Worm (Caenorhabditis elegans) whole organism, late embryonic: Measurements from ENCODE around the gene Y56A3A.22.

ENCODE experiments used
- ama-1 ChIP-seq: fragments of 150-350 bp; optimal IDR thresholded peaks from 2 replicates; lab custom pipeline; 2014
- ceh-19 ChIP-seq: fragments of 200-800 bp; sonication (Bioruptor generic); optimal IDR thresholded peaks from 2 replicates; lab custom pipeline; 2018; ENCODE audit warnings: mild to moderate bottlenecking, missing genetic modification characterization, missing compliant biosample characterization
- ceh-31 ChIP-seq: sonication (generic microtip); optimal IDR thresholded peaks from 2 replicates; lab custom pipeline; 2016; ENCODE audit warnings: missing genetic modification characterization, missing compliant biosample characterization
- fkh-10 ChIP-seq: fragments of 150-350 bp; optimal IDR thresholded peaks from 2 replicates; lab custom pipeline; 2014; ENCODE audit warnings: missing biosample characterization, missing genetic modification reagents, missing genetic modification characterization
- fkh-6 ChIP-seq: sonication (generic microtip); optimal IDR thresholded peaks from 2 replicates; lab custom pipeline; 2016; ENCODE audit warnings: missing genetic modification characterization, missing compliant biosample characterization
- lim-6 ChIP-seq: sonication (generic microtip); optimal IDR thresholded peaks from 2 replicates; lab custom pipeline; 2016; ENCODE audit warnings: missing genetic modification characterization, missing compliant biosample characterization
- nhr-11 ChIP-seq: fragments of 150-350 bp; optimal IDR thresholded peaks from 2 replicates; lab custom pipeline; 2014; ENCODE audit warnings: missing biosample characterization, missing genetic modification characterization
- pag-3 ChIP-seq: sonication (generic microtip); optimal IDR thresholded peaks from 2 replicates; lab custom pipeline; 2016; ENCODE audit warnings: missing compliant biosample characterization, missing genetic modification characterization, borderline replicate concordance
- pax-1 ChIP-seq: fragments of 150-350 bp; optimal IDR thresholded peaks from 2 replicates; lab custom pipeline; 2014; ENCODE audit warnings: missing biosample characterization, missing genetic modification characterization
- pros-1 ChIP-seq: fragments of 150-350 bp; optimal IDR thresholded peaks from 2 replicates; lab custom pipeline; 2014; ENCODE audit warnings: missing biosample characterization, missing genetic modification reagents, missing genetic modification characterization
- sox-4 ChIP-seq: sonication (generic microtip); optimal IDR thresholded peaks from 2 replicates; lab custom pipeline; 2017; ENCODE audit warnings: mild to moderate bottlenecking, missing genetic modification characterization, inconsistent platforms, missing compliant biosample characterization
- tbx-2 ChIP-seq: sonication (generic microtip); optimal IDR thresholded peaks from 2 replicates; lab custom pipeline; 2016; ENCODE audit warnings: missing genetic modification characterization, missing compliant biosample characterization

- TF ChIP-seq fkh-10 (GFP tag; lab: Kevin White, UChicago) (no peak), nhr-11 (tag; lab: Kevin White, UChicago) (no peak), pros-1 (tag; lab: Kevin White, UChicago) (no peak), tbx-2 (no peak), ama-1 (lab: Kevin White, UChicago) (no peak), ceh-19 (GFP tag; lab: Kevin White, UChicago) (no peak), sox-4 (tag; lab: Kevin White, UChicago) (no peak), ceh-31 (tag; lab: Kevin White, UChicago) (no peak), lim-6 (tag; lab: Kevin White, UChicago) (no peak), fkh-6 (no peak), pax-1 (tag; lab: Kevin White, UChicago) (no peak), pag-3 (tag; lab: Kevin White, UChicago) (no peak)
These were observed 21.5 kb upstream of the Y56A3A.22 start for ce11 chrIII:11900022-11900421.
